Worm (Caenorhabditis elegans) whole organism, L1 larva: ENCODE measurements around the gene ZC443.3.

Source experiments
- fos-1 ChIP-seq: fragments of 150-350 bp; optimal IDR thresholded peaks from 2 replicates; lab custom pipeline; 2014; ENCODE audit warnings: missing biosample characterization, missing genetic modification characterization
- jun-1 ChIP-seq: fragments of 150-350 bp; optimal IDR thresholded peaks from 2 replicates; lab custom pipeline; 2014; ENCODE audit warnings: missing biosample characterization, missing genetic modification reagents, missing genetic modification characterization
- lin-13 ChIP-seq: fragments of 150-350 bp; optimal IDR thresholded peaks from 2 replicates; lab custom pipeline; 2014; ENCODE audit warnings: missing biosample characterization, missing genetic modification reagents, missing genetic modification characterization
- lin-15B ChIP-seq: fragments of 150-350 bp; sonication (generic microtip); optimal IDR thresholded peaks from 3 replicates; lab custom pipeline; 2014; ENCODE audit warnings: missing biosample characterization, missing genetic modification characterization
- mdl-1 ChIP-seq, 2 experiments: fragments of 150-350 bp; optimal IDR thresholded peaks; 2 replicates each; lab custom pipeline; 2014 to 2017; ENCODE audit warnings: missing biosample characterization in 2 of 2, missing genetic modification characterization in 2 of 2, inconsistent platforms in 1 of 2
- unc-62 ChIP-seq: fragments of 150-350 bp; optimal IDR thresholded peaks from 2 replicates; lab custom pipeline; 2014; ENCODE audit warnings: missing biosample characterization, missing genetic modification reagents, missing genetic modification characterization
- vab-15 ChIP-seq: sonication (generic microtip); optimal IDR thresholded peaks from 2 replicates; lab custom pipeline; 2017; ENCODE audit warnings: missing genotype, mild to moderate bottlenecking, missing genetic modification characterization, missing compliant biosample characterization

DNA sequence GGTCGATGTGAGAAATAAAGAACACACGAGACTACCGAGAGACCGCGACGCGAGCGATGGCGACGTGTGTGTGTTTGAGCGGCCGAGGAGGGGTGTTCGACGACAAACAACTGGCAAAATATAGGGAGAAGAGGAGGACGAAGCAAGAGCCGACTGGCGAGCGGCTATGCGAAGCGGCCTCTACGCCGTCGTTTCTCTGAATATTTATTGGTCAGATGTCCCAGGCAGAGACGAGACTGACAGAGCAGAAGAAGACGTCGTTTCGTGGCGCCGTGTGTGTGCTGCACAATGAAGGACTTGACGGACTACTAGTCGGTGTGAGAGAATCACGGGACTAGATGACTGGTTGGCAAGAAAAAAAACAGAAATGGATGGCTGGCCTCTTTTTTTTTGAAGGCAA, 5.2 kb upstream of the ZC443.3 start:
- no peak for TF ChIP-seq unc-62 (GFP tag; lab: Kevin White, UChicago)
- TF ChIP-seq lin-15B (tag; lab: Kevin White, UChicago), result no peak
- no peak for TF ChIP-seq mdl-1 (tag; optimal IDR thresholded peaks at IDR 0.05; lab: Kevin White, UChicago)
- TF ChIP-seq vab-15 (tag; lab: Kevin White, UChicago), result no peak
- no peak for TF ChIP-seq lin-13
- no peak for TF ChIP-seq jun-1 (tag; lab: Kevin White, UChicago)
- TF ChIP-seq fos-1 (tag; lab: Kevin White, UChicago), result no peak
